Worm (Caenorhabditis elegans) whole organism, dauer: ENCODE data around the gene aars-1.

ENCODE experiments used
- unc-62 ChIP-seq: sonication (generic microtip); optimal IDR thresholded peaks from 2 replicates; lab custom pipeline; 2017; ENCODE audit warnings: missing biosample characterization, missing genetic modification reagents, missing genetic modification characterization

Gene aars-1

DNA sequence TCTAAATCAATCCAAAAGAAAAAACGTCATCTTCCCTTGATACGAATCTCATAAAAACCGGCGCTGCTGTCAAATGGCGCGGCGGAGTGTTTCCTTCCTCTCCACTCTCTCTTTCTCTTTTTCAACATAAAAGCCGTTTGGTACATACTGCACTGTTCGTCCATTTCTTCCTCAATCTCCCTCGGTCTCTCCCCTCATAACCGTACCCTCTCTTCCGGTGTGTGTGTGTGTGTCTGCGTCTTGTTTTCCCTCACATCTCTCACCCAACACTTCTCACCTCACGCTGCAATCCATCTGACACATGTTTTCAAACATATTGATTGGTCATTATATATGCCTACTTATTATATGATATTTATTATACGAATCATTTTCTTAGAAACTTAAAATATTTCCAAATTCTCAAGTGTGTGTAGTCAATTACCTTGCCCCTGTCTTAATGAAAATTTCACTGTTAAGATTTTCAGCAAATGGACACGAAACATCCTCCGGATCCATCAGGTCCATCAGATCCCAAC, at the start of gene aars-1, which contains the start of gene rga-1:
Gene aars-1, minus strand, starts transcription at position 71 of the 518 bp plus-strand sequence.
Gene rga-1, plus strand, starts transcription at position 468 of the 518 bp plus-strand sequence.
- no peak for TF ChIP-seq unc-62

- no peak for TF ChIP-seq unc-62
Measured at ce11 chrII:11512921-11513320, 48.6 kb upstream of the aars-1 start.

DNA sequence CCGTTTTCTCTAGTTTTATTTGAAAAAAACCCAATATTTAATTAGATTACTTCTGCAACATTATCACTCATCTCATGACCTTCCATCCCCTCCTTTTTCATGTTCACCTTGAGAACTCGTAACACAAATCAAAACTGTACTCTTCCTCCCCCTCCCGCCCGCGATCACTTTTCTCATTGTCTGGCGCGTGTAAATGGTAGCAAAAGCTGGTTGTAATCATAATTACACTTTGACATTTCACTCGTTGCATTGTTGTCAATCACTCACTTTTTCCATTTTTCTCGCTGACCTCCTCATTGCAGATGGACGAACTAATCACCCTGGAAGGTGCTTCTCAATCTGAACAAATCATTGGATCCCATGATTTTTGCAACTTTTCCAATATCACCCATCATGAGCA, 46.1 kb upstream of the aars-1 start, which contains the start of gene npr-41:
Gene npr-41, plus strand, starts transcription at position 301 of the 400 bp plus-strand sequence.
- TF ChIP-seq unc-62, result no peak

DNA sequence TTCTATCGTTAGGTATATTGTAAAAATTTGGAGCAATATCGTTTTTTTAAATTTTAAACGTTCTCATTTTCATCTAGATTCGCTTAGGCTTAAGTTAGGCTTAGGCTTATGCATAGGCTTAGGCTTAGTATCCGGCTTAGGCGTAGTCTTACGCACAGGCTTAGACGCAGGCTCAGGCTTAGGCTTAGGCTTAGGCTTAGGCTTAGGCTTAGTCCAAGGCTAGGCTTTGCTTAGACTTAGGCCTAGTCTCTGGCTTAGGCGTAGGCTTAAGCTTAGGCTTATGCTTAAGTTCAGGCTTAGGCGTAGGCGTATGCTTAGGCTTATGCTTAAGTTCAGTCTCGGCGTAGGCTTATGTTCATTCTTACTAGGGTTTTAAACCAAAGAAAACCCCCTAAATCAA, 39.5 kb upstream of the aars-1 start:
- no peak for TF ChIP-seq unc-62

DNA sequence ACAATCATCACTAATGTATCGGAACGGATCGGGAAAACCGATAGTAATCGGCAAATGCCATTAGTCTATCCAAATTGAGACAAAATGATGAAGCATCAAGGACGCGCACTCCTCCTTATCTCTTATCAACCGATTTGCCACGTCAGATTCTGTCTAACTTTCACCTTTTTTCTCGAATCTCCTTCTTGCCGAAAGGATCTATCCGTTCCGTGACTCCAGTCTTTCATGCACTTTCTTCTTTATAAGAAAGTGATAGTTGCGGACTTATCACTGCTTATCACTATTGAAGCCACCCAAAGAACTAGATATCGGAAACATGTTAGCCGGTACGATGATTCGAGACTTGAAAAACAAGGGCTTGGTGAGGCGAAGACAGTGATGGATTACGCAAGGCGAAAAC, 37.7 kb upstream of the aars-1 start:
- no peak for TF ChIP-seq unc-62

- TF ChIP-seq unc-62, result no peak
Measured at ce11 chrII:11500198-11500597, 35.9 kb upstream of the aars-1 start, which contains the start of gene B0334.20. B0334.20 (minus strand) TSS chrII:11500459.

ce11 chrII:11497365-11497764, 33.1 kb upstream of the aars-1 start, which contains the start of gene B0334.5:
B0334.5 (plus strand) TSS chrII:11497665.
- no peak for TF ChIP-seq unc-62

- no peak for TF ChIP-seq unc-62
Measured at ce11 chrII:11496767-11497166, 32.5 kb upstream of the aars-1 start, which contains the start of gene emc-5. emc-5 (plus strand) TSS chrII:11496780.

ce11 chrII:11495806-11496205, 31.5 kb upstream of the aars-1 start:
- no peak for TF ChIP-seq unc-62

- no peak for TF ChIP-seq unc-62
Measured at ce11 chrII:11495307-11495706, 31.0 kb upstream of the aars-1 start, which contains the start of the genes ooc-3 and B0334.4. ooc-3 (minus strand) TSS chrII:11495321. B0334.4 (plus strand) TSS chrII:11495692.

DNA sequence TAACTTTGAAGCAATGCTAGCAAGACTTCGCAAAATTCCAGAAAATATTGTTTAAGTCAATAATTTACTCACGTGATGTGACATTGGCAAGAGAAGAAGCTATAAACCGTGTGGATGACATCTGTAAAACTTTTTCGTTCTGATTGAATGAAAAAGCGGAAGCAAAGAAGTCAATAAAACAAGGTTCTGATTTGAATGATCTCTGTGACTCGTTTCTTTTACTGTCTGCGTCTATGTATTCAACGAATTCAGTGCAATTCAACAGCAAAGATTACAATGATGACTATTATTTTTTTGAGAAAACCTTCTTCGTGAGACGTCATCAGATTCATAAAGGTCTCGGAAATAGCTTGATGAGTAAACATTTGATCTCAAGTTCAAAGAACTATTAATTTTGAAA, 28.5 kb upstream of the aars-1 start, which contains the start of gene hacl-1:
Gene hacl-1, minus strand, starts transcription at position 121 of the 400 bp plus-strand sequence.
- no peak for TF ChIP-seq unc-62

- no peak for TF ChIP-seq unc-62
Measured at ce11 chrII:11487999-11488398, 23.7 kb upstream of the aars-1 start, which contains the start of gene B0334.13. B0334.13 (plus strand) TSS chrII:11488299.

DNA sequence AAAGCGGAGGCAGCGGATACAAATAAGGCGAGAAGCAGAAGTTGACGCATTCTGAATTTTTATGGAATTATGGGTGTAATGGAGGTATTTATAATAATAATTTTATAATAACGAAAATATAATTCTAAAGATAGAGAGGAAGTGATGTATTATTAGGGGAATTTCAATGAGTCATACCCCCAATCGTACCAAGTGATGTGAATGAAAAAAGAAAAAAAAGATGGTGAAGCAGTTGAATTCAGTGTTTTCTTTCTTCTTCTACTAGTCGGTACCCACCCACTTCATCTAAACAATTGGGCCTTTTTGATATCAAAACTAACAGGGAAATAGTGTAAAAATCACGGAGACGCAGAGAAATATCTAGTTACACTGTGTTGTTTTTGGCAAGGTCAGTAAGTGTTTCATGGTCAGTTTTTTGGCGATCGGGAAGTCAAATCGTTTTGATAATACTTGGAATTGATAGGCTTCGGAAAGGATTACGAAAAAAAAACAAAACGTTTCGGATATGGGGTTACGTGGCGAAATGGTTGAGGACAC, 22.5 kb upstream of the aars-1 start, which contains the start of gene ttr-18:
Gene ttr-18, minus strand, starts transcription at position 51 of the 537 bp plus-strand sequence.
- TF ChIP-seq unc-62, result no peak

DNA sequence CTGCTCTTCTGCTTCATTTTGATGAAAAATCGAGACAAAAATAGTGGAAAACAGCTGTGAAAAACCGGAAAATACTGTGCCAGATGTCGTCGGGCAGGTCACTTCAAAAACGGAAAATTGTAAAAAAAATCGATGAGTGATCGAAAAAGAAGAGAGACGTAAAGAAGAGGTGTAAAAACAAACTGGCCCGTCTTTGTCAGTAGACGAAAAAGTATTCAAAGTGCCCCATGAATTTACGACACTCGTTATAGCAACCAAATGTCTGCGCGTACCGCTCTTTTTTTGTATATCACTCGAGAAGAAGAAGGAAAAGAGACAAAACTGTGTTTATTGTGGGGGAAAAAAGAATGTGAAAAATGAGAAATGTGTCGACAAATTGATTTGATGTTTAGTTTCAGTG, 20.9 kb upstream of the aars-1 start, which contains the start of gene twk-5:
Gene twk-5, minus strand, starts transcription at position 101 of the 400 bp plus-strand sequence.
- TF ChIP-seq unc-62, result no peak

ce11 chrII:11484600-11484999, 20.3 kb upstream of the aars-1 start:
- TF ChIP-seq unc-62, result no peak

DNA sequence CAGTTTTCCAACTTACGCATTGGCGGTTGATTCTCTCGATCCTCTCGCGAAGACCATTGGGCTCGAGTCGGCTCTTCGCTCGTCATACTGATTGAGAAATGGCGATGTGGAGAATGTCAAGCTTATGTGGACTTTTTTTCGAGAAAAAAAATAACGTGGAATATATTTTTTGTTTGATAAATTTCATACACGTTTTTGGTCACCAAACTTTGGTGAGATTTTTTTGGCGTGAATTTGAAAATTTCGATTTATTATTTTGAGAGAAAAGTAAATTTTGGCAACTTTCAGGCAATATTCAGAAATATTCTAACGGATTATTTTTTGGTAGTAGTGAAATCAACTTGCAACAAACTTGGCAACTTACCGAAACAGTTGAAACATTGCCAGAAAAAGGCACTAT, 14.8 kb upstream of the aars-1 start, which contains the start of gene W02B12.12:
Gene W02B12.12, minus strand, starts transcription at position 101 of the 400 bp plus-strand sequence.
- no peak for TF ChIP-seq unc-62

ce11 chrII:11476410-11476809, 12.1 kb upstream of the aars-1 start, which contains the start of gene W02B12.16:
W02B12.16 (minus strand) TSS chrII:11476510.
- no peak for TF ChIP-seq unc-62
